Fruit fly (Drosophila melanogaster) whole organism, embryonic: ENCODE data around the gene CG6443.

ENCODE experiments used
- CG6175 ChIP-seq: fragments of 200-800 bp; sonication (Bioruptor generic); IDR thresholded peaks from 3 replicates; pipeline ENCODE4 v1.3.6; 2022; ENCODE audit warnings: missing biosample characterization, missing genetic modification characterization
- Dll ChIP-seq: fragments of 200-800 bp; sonication (Bioruptor generic); IDR thresholded peaks from 4 replicates; pipeline ENCODE4 v1.3.6; 2022; ENCODE audit warnings: missing biosample characterization, missing genetic modification characterization; ENCODE audit not compliant: partially characterized antibody
- Sry-δ ChIP-seq: fragments of 200-800 bp; sonication (Bioruptor generic); optimal IDR thresholded peaks from 2 replicates; lab custom pipeline; 2016; ENCODE audit warnings: missing biosample characterization, missing genetic modification characterization
- cad ChIP-seq: fragments of >200 bp; optimal IDR thresholded peaks from 2 replicates; lab custom pipeline; 2017; ENCODE audit warnings: missing biosample characterization, missing genetic modification characterization
- lola ChIP-seq, 3 experiments: fragments of >200 bp in 2 of 3; fragments of 200-800 bp in 1 of 3; sonication (Bioruptor generic) in 1 of 3; optimal IDR thresholded peaks; 2 replicates each; lab custom pipeline; 2017 to 2019; ENCODE audit warnings: missing biosample characterization in 3 of 3, missing genetic modification characterization in 3 of 3, mild to moderate bottlenecking in 1 of 3, moderate library complexity in 1 of 3

DNA sequence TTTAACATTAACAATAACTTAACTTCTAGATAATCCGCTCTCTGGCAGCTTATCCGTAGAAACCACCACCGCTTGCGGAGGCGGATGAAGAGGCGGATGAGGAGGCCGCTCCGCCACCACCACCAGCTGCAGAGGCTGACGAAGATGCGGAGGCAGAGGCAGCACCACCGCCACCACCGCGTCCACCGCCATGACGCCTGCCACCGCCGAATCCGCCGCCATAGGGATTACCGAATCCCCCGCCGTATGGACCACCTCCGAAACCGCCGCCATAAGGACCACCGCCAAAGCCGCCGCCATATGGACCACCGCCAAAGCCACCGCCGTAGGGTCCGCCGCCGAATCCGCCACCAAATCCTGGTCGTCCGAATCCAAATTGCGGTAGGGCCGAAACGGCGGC is 40.0 kb upstream of the CG6443 start:
- no peak for TF ChIP-seq cad (GFP tag; lab: Kevin White, UChicago)
- no peak for TF ChIP-seq Sry-δ (GFP tag; lab: Kevin White, UChicago)
- TF ChIP-seq CG6175 (GFP tag; lab: Robert Waterston, UW), result no peak
- TF ChIP-seq lola (GFP tag; optimal IDR thresholded peaks at IDR 0.05; lab: Kevin White, UChicago), result no peak
- no peak for TF ChIP-seq Dll (GFP tag; lab: Robert Waterston, UW)
